Fruit fly (Drosophila melanogaster) whole organism, embryonic: ENCODE results near the gene br.
A peak's percentile ranks its signal among the peaks of the same experiment; 100 is the strongest.

ENCODE experiments used
- ATbp ChIP-seq: fragments of 200-800 bp; sonication (Bioruptor generic); optimal IDR thresholded peaks from 2 replicates; lab custom pipeline; 2017; ENCODE audit warnings: missing biosample characterization, mild to moderate bottlenecking, missing genetic modification characterization, missing genetic modification reagents
- Adf1 ChIP-seq: fragments of 200-800 bp; sonication (Bioruptor generic); IDR thresholded peaks from 2 replicates; pipeline ENCODE4 v1.3.6; 2022; ENCODE audit warnings: missing biosample characterization, missing genetic modification characterization
- Atf6 ChIP-seq: fragments of 200-800 bp; sonication (Bioruptor generic); IDR thresholded peaks from 2 replicates; pipeline ENCODE4 v1.3.6; 2022; ENCODE audit warnings: missing biosample characterization, missing genetic modification characterization
- Bgb ChIP-seq: fragments of 200-800 bp; sonication (Bioruptor generic); IDR thresholded peaks from 2 replicates; pipeline ENCODE4 v1.3.6; 2022; ENCODE audit warnings: missing biosample characterization, missing genetic modification characterization; ENCODE audit not compliant: partially characterized antibody
- BtbVII ChIP-seq: fragments of 200-800 bp; sonication (Bioruptor generic); optimal IDR thresholded peaks from 3 replicates; lab custom pipeline; 2017; ENCODE audit warnings: missing biosample characterization, mild to moderate bottlenecking, missing genetic modification characterization
- CG10565 ChIP-seq: fragments of 200-800 bp; sonication (Bioruptor generic); optimal IDR thresholded peaks from 3 replicates; lab custom pipeline; 2016; ENCODE audit warnings: missing biosample characterization, mild to moderate bottlenecking, missing genetic modification characterization
- CG10654 ChIP-seq: fragments of 200-800 bp; sonication (Bioruptor generic); optimal IDR thresholded peaks from 2 replicates; lab custom pipeline; 2016; ENCODE audit warnings: missing biosample characterization, missing genetic modification characterization
- CG11085 ChIP-seq: fragments of 200-800 bp; sonication (Bioruptor generic); IDR thresholded peaks from 2 replicates; pipeline ENCODE4 v1.3.6; 2022; ENCODE audit warnings: missing biosample characterization, missing genetic modification characterization
- CG12299 ChIP-seq: fragments of 200-800 bp; sonication (Bioruptor generic); optimal IDR thresholded peaks from 2 replicates; lab custom pipeline; 2018; ENCODE audit warnings: missing biosample characterization, mild to moderate bottlenecking, missing genetic modification characterization
- CG12769 ChIP-seq: fragments of 200-800 bp; sonication (Bioruptor generic); optimal IDR thresholded peaks from 2 replicates; lab custom pipeline; 2019; ENCODE audit warnings: missing biosample characterization, mild to moderate bottlenecking, missing genetic modification characterization, moderate library complexity
- CG16779 ChIP-seq: fragments of 200-800 bp; sonication (Bioruptor generic); IDR thresholded peaks from 2 replicates; pipeline ENCODE4 v1.3.6; 2022; ENCODE audit warnings: missing biosample characterization, missing genetic modification characterization
- CG17359 ChIP-seq: fragments of 200-800 bp; sonication (Bioruptor generic); optimal IDR thresholded peaks from 3 replicates; lab custom pipeline; 2018; ENCODE audit warnings: missing biosample characterization, mild to moderate bottlenecking, missing genetic modification characterization, moderate library complexity
- CG17912 ChIP-seq: fragments of 200-800 bp; sonication (Bioruptor generic); optimal IDR thresholded peaks from 2 replicates; lab custom pipeline; 2018; ENCODE audit warnings: missing biosample characterization, mild to moderate bottlenecking, missing genetic modification characterization
- CG18262 ChIP-seq: fragments of 200-800 bp; optimal IDR thresholded peaks from 3 replicates; lab custom pipeline; 2019; ENCODE audit warnings: missing biosample characterization, mild to moderate bottlenecking, missing genetic modification characterization, moderate library complexity
- CG4328 ChIP-seq: fragments of 200-800 bp; sonication (Bioruptor generic); optimal IDR thresholded peaks from 3 replicates; lab custom pipeline; 2017; ENCODE audit warnings: missing biosample characterization, missing genetic modification reagents, missing genetic modification characterization
- CG4730 ChIP-seq: fragments of 200-800 bp; sonication (Bioruptor generic); IDR thresholded peaks from 2 replicates; pipeline ENCODE4 v1.3.6; 2022; ENCODE audit warnings: missing biosample characterization, missing genetic modification characterization
- CG6813 ChIP-seq: fragments of 200-800 bp; sonication (Bioruptor generic); optimal IDR thresholded peaks from 2 replicates; lab custom pipeline; 2017; ENCODE audit warnings: missing biosample characterization, missing genetic modification characterization, mild to moderate bottlenecking, moderate library complexity, missing genetic modification reagents
- CG7372 ChIP-seq: fragments of 200-800 bp; sonication (Bioruptor generic); IDR thresholded peaks from 2 replicates; pipeline ENCODE4 v1.3.6; 2022; ENCODE audit warnings: missing biosample characterization, missing genetic modification characterization
- CG8478 ChIP-seq: fragments of >200 bp; optimal IDR thresholded peaks from 2 replicates; lab custom pipeline; 2018
- Dref ChIP-seq: fragments of 200-800 bp; sonication (Bioruptor generic); IDR thresholded peaks from 2 replicates; pipeline ENCODE4 v1.3.6; 2022; ENCODE audit warnings: missing biosample characterization, missing genetic modification characterization
- Elba2 ChIP-seq: fragments of 200-800 bp; sonication (Bioruptor generic); optimal IDR thresholded peaks from 3 replicates; lab custom pipeline; 2016; ENCODE audit warnings: missing biosample characterization, missing genetic modification characterization
- GATAe ChIP-seq: fragments of 200-800 bp; sonication (Bioruptor generic); conservative IDR thresholded peaks from 2 replicates; pipeline ENCODE4 v1.3.6; 2022; ENCODE audit warnings: missing biosample characterization, missing genetic modification characterization
- HLHmδ ChIP-seq: fragments of 200-800 bp; sonication (Bioruptor generic); optimal IDR thresholded peaks from 2 replicates; lab custom pipeline; 2018; ENCODE audit warnings: missing biosample characterization, mild to moderate bottlenecking, missing genetic modification characterization, moderate library complexity
- Lpt ChIP-seq: fragments of >200 bp; optimal IDR thresholded peaks from 2 replicates; lab custom pipeline; 2018; ENCODE audit warnings: missing biosample characterization, missing genetic modification characterization
- Med ChIP-seq: fragments of 200-800 bp; sonication (Bioruptor generic); peaks from one replicate; lab custom pipeline; 2016; ENCODE audit warnings: missing biosample characterization, missing genetic modification characterization, mild to moderate bottlenecking, inconsistent platforms, moderate library complexity
- Myb ChIP-seq: fragments of 200-800 bp; sonication (Bioruptor generic); optimal IDR thresholded peaks from 2 replicates; lab custom pipeline; 2016; ENCODE audit warnings: missing biosample characterization, missing genetic modification characterization
- Nf-YA ChIP-seq: fragments of 200-800 bp; sonication (Bioruptor generic); IDR thresholded peaks from 2 replicates; pipeline ENCODE4 v1.3.6; 2022; ENCODE audit warnings: missing biosample characterization, missing genetic modification characterization
- PHDP ChIP-seq: fragments of 200-800 bp; sonication (Bioruptor generic); optimal IDR thresholded peaks from 3 replicates; lab custom pipeline; 2018; ENCODE audit warnings: missing biosample characterization, mild to moderate bottlenecking, missing genetic modification characterization, moderate library complexity
- Xbp1 ChIP-seq: fragments of 200-800 bp; sonication (Bioruptor generic); optimal IDR thresholded peaks from 3 replicates; lab custom pipeline; 2016; ENCODE audit warnings: missing biosample characterization, mild to moderate bottlenecking, missing genetic modification characterization
- abd-A ChIP-seq: fragments of 200-800 bp; sonication (Bioruptor generic); optimal IDR thresholded peaks from 3 replicates; lab custom pipeline; 2019; ENCODE audit warnings: missing biosample characterization, mild to moderate bottlenecking, missing genetic modification characterization, moderate library complexity
- btn ChIP-seq: fragments of 200-800 bp; sonication (Bioruptor generic); optimal IDR thresholded peaks from 2 replicates; lab custom pipeline; 2016; ENCODE audit warnings: missing biosample characterization, missing genetic modification characterization
- chif ChIP-seq, 2 experiments: fragments of 200-800 bp; sonication (Bioruptor generic); optimal IDR thresholded peaks; 3 replicates each; lab custom pipeline; 2016; ENCODE audit warnings: missing biosample characterization in 2 of 2, missing genetic modification characterization in 2 of 2
- ci ChIP-seq: fragments of 200-800 bp; sonication (Bioruptor generic); IDR thresholded peaks from 3 replicates; pipeline ENCODE4 v1.3.6; 2022; ENCODE audit warnings: missing biosample characterization, missing genetic modification characterization
- danr ChIP-seq: fragments of 200-800 bp; sonication (Bioruptor generic); IDR thresholded peaks from 2 replicates; pipeline ENCODE4 v1.3.6; 2022; ENCODE audit warnings: missing biosample characterization, missing genetic modification characterization
- dimm ChIP-seq: fragments of 200-800 bp; sonication (Bioruptor generic); IDR thresholded peaks from 2 replicates; pipeline ENCODE4 v1.3.6; 2022; ENCODE audit warnings: missing biosample characterization, missing genetic modification characterization
- ftz-f1 ChIP-seq: fragments of 200-800 bp; sonication (Bioruptor generic); optimal IDR thresholded peaks from 2 replicates; lab custom pipeline; 2016; ENCODE audit warnings: missing biosample characterization, missing genetic modification characterization
- grau ChIP-seq: fragments of 200-800 bp; optimal IDR thresholded peaks from 3 replicates; lab custom pipeline; 2019; ENCODE audit warnings: missing biosample characterization, mild to moderate bottlenecking, missing genetic modification characterization, moderate library complexity
- hkb ChIP-seq, 2 experiments: fragments of 200-800 bp in 1 of 2; fragments of >200 bp in 1 of 2; sonication (Bioruptor generic) in 1 of 2; IDR thresholded peaks in 1 of 2; optimal IDR thresholded peaks in 1 of 2; 2 replicates each; pipeline versions ENCODE4 v1.3.6 to Lab custom; 2017 to 2022; ENCODE audit warnings: missing biosample characterization in 1 of 2, missing genetic modification characterization in 1 of 2
- ind ChIP-seq: fragments of 200-800 bp; sonication (Bioruptor generic); optimal IDR thresholded peaks from 3 replicates; lab custom pipeline; 2016; ENCODE audit warnings: missing biosample characterization, missing genetic modification characterization
- ken ChIP-seq: fragments of 200-800 bp; sonication (Bioruptor generic); IDR thresholded peaks from 3 replicates; pipeline ENCODE4 v1.3.6; 2022; ENCODE audit warnings: missing biosample characterization, missing genetic modification characterization
- nau ChIP-seq: fragments of 200-800 bp; sonication (Bioruptor generic); optimal IDR thresholded peaks from 3 replicates; lab custom pipeline; 2017; ENCODE audit warnings: missing biosample characterization, mild to moderate bottlenecking, missing genetic modification characterization, missing genetic modification reagents
- nom ChIP-seq: fragments of 200-800 bp; sonication (Bioruptor generic); optimal IDR thresholded peaks from 2 replicates; lab custom pipeline; 2017; ENCODE audit warnings: missing biosample characterization, missing genetic modification characterization, mild to moderate bottlenecking, moderate library complexity, missing genetic modification reagents
- org-1 ChIP-seq: fragments of 200-800 bp; sonication (Bioruptor generic); optimal IDR thresholded peaks from 2 replicates; lab custom pipeline; 2017; ENCODE audit warnings: missing biosample characterization, missing genetic modification characterization
- pb ChIP-seq: fragments of 200-800 bp; sonication (Bioruptor generic); optimal IDR thresholded peaks from 3 replicates; lab custom pipeline; 2016; ENCODE audit warnings: missing biosample characterization, missing genetic modification characterization
- pfk ChIP-seq: fragments of 200-800 bp; sonication (Bioruptor generic); optimal IDR thresholded peaks from 2 replicates; lab custom pipeline; 2018; ENCODE audit warnings: missing biosample characterization, mild to moderate bottlenecking, missing genetic modification characterization, moderate library complexity
- pho ChIP-seq: fragments of 200-800 bp; sonication (Bioruptor generic); optimal IDR thresholded peaks from 2 replicates; lab custom pipeline; 2016; ENCODE audit warnings: missing biosample characterization, missing genetic modification characterization
- prd ChIP-seq, 3 experiments: fragments of >200 bp in 2 of 3; fragments of 200-800 bp in 1 of 3; sonication (Bioruptor generic) in 1 of 3; optimal IDR thresholded peaks in 2 of 3; IDR thresholded peaks in 1 of 3; 2 replicates in 2 of 3; 3 replicates in 1 of 3; pipeline versions ENCODE4 v1.3.6 to Lab custom; 2017 to 2022; ENCODE audit warnings: missing biosample characterization in 1 of 3, missing genetic modification characterization in 1 of 3
- sisA ChIP-seq: fragments of 200-800 bp; sonication (Bioruptor generic); IDR thresholded peaks from 2 replicates; pipeline ENCODE4 v1.3.6; 2022; ENCODE audit warnings: missing biosample characterization, missing genetic modification characterization
- trh ChIP-seq: fragments of 200-800 bp; sonication (Bioruptor generic); optimal IDR thresholded peaks from 2 replicates; lab custom pipeline; 2016; ENCODE audit warnings: missing biosample characterization, missing genetic modification characterization
- vnd ChIP-seq: fragments of 200-800 bp; sonication (Bioruptor generic); IDR thresholded peaks from 3 replicates; pipeline ENCODE4 v1.3.6; 2022; ENCODE audit warnings: missing biosample characterization, missing genetic modification characterization; ENCODE audit not compliant: partially characterized antibody
- yki ChIP-seq: fragments of >200 bp; optimal IDR thresholded peaks from 3 replicates; lab custom pipeline; 2018

Gene br

dm6 chrX:1669214-1669613 is 94.3 kb downstream of the br start, which contains the start of the genes CG3740 and hfw (continued):
- TF ChIP-seq btn (no peak), CG12769 (tag; lab: Kevin White, UChicago) (no peak), pho (GFP tag; lab: Kevin White, UChicago) (peak; percentile 23), ATbp (GFP tag; lab: Kevin White, UChicago) (peak; percentile 18), trh (GFP tag; lab: Kevin White, UChicago) (peak; percentile 29), ind (GFP tag; lab: Kevin White, UChicago) (peak; percentile 75), CG18262 (tag; lab: Kevin White, UChicago) (no peak), CG17359 (tag; lab: Kevin White, UChicago) (peak; percentile 63), PHDP (tag; lab: Kevin White, UChicago) (peak; percentile 60), prd (optimal IDR thresholded peaks at IDR 0.05; lab: Kevin White, UChicago) (no peak), prd (GFP tag; IDR thresholded peaks at IDR 0.05; lab: Robert Waterston, UW) (peak; percentile 89), CG8478 (lab: Kevin White, UChicago) (no peak), nau (GFP tag; lab: Kevin White, UChicago) (no peak), CG4328 (GFP tag; lab: Kevin White, UChicago) (no peak), chif (GFP tag; optimal IDR thresholded peaks at IDR 0.05; lab: Kevin White, UChicago) (peak in 1 of 2 experiments; percentile 10), BtbVII (no peak), Atf6 (peak; percentile 64; the same call in 1 of the 2 replicates), CG10565 (no peak), CG4730 (GFP tag; lab: Robert Waterston, UW) (peak; percentile 65), dimm (peak; percentile 34; the same call in 1 of the 2 replicates), Elba2 (GFP tag; lab: Kevin White, UChicago) (peak; percentile 31), Dref (GFP tag; lab: Robert Waterston, UW) (peak; percentile 72), HLHmδ (GFP tag; lab: Kevin White, UChicago) (no peak), Nf-YA (GFP tag; lab: Robert Waterston, UW) (0 out of 2 replicates have a peak, but pooled peaks have one; percentile 27), Med (GFP tag; lab: Kevin White, UChicago) (peak; percentile 76), yki (lab: Kevin White, UChicago) (no peak), CG16779 (GFP tag; lab: Robert Waterston, UW) (0 out of 2 replicates have a peak, but pooled peaks have one; percentile 29), CG10654 (peak; percentile 69), CG12299 (peak; percentile 40), CG7372 (peak; percentile 73; the same call in 1 of the 2 replicates), abd-A (tag; lab: Kevin White, UChicago) (no peak), nom (GFP tag; lab: Kevin White, UChicago) (no peak), grau (tag; lab: Kevin White, UChicago) (peak; percentile 78), hkb (optimal IDR thresholded peaks at IDR 0.05; lab: Kevin White, UChicago) (no peak), hkb (GFP tag; IDR thresholded peaks at IDR 0.05; lab: Robert Waterston, UW) (peak; percentile 46; the same call in 1 of the 2 replicates), CG6813 (GFP tag; lab: Kevin White, UChicago) (no peak), Bgb (GFP tag; lab: Robert Waterston, UW) (peak; percentile 82), CG17912 (GFP tag; lab: Kevin White, UChicago) (no peak), ken (GFP tag; lab: Robert Waterston, UW) (peak; percentile 68), pb (GFP tag; lab: Kevin White, UChicago) (no peak), ftz-f1 (GFP tag; lab: Kevin White, UChicago) (no peak), Lpt (GFP tag; lab: Kevin White, UChicago) (no peak), Xbp1 (GFP tag; lab: Kevin White, UChicago) (peak; percentile 76), org-1 (GFP tag; lab: Kevin White, UChicago) (no peak), pfk (GFP tag; lab: Kevin White, UChicago) (no peak), vnd (GFP tag; lab: Robert Waterston, UW) (peak; percentile 91), GATAe (GFP tag; lab: Robert Waterston, UW) (peak; percentile 43; the same call in 1 of the 2 replicates), Adf1 (GFP tag; lab: Robert Waterston, UW) (peak; percentile 61), sisA (GFP tag; lab: Robert Waterston, UW) (peak; percentile 78), Myb (no peak), danr (GFP tag; lab: Robert Waterston, UW) (peak; percentile 53; the same call in 1 of the 2 replicates), CG11085 (GFP tag; lab: Robert Waterston, UW) (peak; percentile 67), ci (GFP tag; lab: Robert Waterston, UW) (peak; percentile 73)
